Worm (Caenorhabditis elegans) whole organism, L4/young adult: ENCODE measurements around the gene C50E10.1.

ENCODE experiments used
- W03F9.2 ChIP-seq: fragments of 150-350 bp; optimal IDR thresholded peaks from 2 replicates; lab custom pipeline; 2014; ENCODE audit warnings: missing biosample characterization, missing genetic modification characterization
- dao-5 ChIP-seq: sonication (generic microtip); optimal IDR thresholded peaks from 2 replicates; lab custom pipeline; 2016; ENCODE audit warnings: missing genotype, missing genetic modification characterization, moderate library complexity, missing compliant biosample characterization
- him-1 ChIP-seq: sonication (generic microtip); optimal IDR thresholded peaks from 2 replicates; lab custom pipeline; 2016; ENCODE audit warnings: missing genotype, missing genetic modification reagents, missing genetic modification characterization, missing compliant biosample characterization

C50E10.1 gene

ce11 chrII:12302354-12302753, at the start of gene C50E10.1:
TSS of gene C50E10.1 (minus strand) at chrII:12302454.
- no peak for TF ChIP-seq dao-5
- TF ChIP-seq W03F9.2 (tag; lab: Kevin White, UChicago): no peak
- no peak for TF ChIP-seq him-1 (tag; lab: Kevin White, UChicago)

ce11 chrII:12350737-12351275, 48.6 kb upstream of the C50E10.1 start:
- TF ChIP-seq dao-5 (no peak), him-1 (tag; lab: Kevin White, UChicago) (no peak), W03F9.2 (tag; lab: Kevin White, UChicago) (no peak)

ce11 chrII:12349866-12350265, 47.6 kb upstream of the C50E10.1 start:
- TF ChIP-seq him-1 (tag; lab: Kevin White, UChicago) (no peak), dao-5 (no peak), W03F9.2 (tag; lab: Kevin White, UChicago) (no peak)

- TF ChIP-seq W03F9.2 (tag; lab: Kevin White, UChicago): no peak
- TF ChIP-seq dao-5: no peak
- TF ChIP-seq him-1 (tag; lab: Kevin White, UChicago): no peak
Measured at ce11 chrII:12348957-12349356, 46.7 kb upstream of the C50E10.1 start.

- TF ChIP-seq dao-5: no peak
- no peak for TF ChIP-seq W03F9.2 (tag; lab: Kevin White, UChicago)
- TF ChIP-seq him-1 (tag; lab: Kevin White, UChicago): no peak
Measured at ce11 chrII:12346289-12346989, 44.2 kb upstream of the C50E10.1 start.

ce11 chrII:12344787-12345186, 42.5 kb upstream of the C50E10.1 start, which contains the start of gene C44C11.6:
TSS of gene C44C11.6 (plus strand) at chrII:12344809.
- no peak for TF ChIP-seq dao-5
- no peak for TF ChIP-seq W03F9.2 (tag; lab: Kevin White, UChicago)
- TF ChIP-seq him-1 (tag; lab: Kevin White, UChicago): no peak

DNA sequence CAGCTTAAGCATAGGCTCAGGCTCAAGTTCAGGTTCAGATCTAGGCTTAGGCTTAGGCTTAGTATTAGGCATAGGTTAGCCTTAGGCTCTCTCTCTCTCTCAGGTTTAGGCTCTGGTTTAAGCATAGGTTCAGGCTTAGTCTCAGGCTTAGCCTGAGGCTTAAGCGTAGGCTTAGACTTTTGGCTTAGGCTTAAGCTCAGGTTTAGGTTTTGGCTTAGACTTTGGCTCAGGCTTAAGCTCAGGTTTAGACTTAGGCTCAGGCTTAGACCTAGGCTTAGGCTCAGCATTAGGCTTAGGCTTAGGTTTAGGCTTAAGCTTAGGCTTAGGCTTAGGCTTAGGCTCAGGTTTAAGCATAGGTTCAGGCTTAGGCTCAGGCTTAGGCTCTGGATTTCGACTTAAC, 41.5 kb upstream of the C50E10.1 start:
- TF ChIP-seq dao-5 (no peak), him-1 (tag; lab: Kevin White, UChicago) (no peak), W03F9.2 (tag; lab: Kevin White, UChicago) (no peak)

- TF ChIP-seq W03F9.2 (tag; lab: Kevin White, UChicago) (no peak), him-1 (tag; lab: Kevin White, UChicago) (no peak), dao-5 (no peak)
Measured at ce11 chrII:12342928-12343327, 40.7 kb upstream of the C50E10.1 start.

DNA sequence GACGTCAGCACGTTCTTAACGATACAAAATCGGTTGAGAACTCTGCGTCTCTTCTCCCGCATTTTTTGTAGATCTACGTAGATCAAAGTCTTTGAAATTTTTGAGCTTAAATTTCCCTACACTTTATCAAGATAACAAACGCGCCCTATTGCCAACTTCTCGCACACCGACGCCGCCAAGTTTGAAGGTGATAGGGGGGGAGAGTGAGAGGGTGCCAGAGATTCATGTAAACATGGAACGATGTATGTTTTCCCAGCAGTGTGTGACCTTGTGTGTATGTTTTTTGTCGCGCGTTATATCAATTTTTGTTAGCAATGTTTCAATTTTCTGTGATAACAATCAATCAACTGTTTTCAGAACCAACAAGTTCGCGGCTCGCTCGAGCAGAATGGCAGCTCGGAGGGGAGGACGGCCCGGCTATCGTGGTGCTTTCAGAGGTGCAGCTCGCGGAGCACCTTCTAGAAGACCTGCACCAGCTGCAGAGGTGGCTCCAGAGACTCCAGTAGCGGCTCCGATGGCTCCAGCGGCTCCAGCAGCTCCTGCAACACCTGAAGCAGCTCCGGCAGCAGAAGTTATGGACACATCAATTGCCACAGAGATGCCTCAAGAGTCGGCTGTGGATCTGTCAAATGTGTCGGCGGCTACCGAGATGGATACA, 39.4 kb upstream of the C50E10.1 start:
- no peak for TF ChIP-seq dao-5
- TF ChIP-seq W03F9.2 (tag; lab: Kevin White, UChicago): no peak
- TF ChIP-seq him-1 (tag; lab: Kevin White, UChicago): no peak

- TF ChIP-seq him-1 (tag; lab: Kevin White, UChicago) (no peak), dao-5 (no peak), W03F9.2 (tag; lab: Kevin White, UChicago) (no peak)
Measured at ce11 chrII:12339644-12340043, 37.4 kb upstream of the C50E10.1 start, which contains the start of gene sop-2. TSS of gene sop-2 (plus strand) at chrII:12339944.

- peak; percentile 44 for TF ChIP-seq W03F9.2 (tag; lab: Kevin White, UChicago)
- TF ChIP-seq dao-5: no peak
Measured at ce11 chrII:12339152-12339551, 36.9 kb upstream of the C50E10.1 start.

DNA sequence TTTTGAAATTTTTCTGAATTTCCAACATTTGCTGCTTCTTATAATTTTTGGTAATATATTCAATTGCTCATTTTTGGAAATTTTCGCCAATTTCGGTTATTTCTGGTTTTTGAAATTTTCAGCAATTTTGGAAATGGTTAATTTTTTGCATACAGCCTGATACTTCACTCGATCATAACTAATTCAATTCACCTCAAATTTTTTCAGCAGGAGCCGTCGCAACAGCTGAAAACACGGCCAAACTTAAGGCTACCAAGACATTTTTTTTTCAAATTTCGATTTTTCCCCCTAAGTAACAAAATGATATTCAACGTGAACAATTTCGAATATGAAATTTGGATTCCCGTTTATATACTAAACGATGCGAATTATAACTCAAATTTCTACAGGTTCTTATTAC, 33.2 kb upstream of the C50E10.1 start, which contains the start of gene sre-52:
Gene sre-52, plus strand, starts transcription at position 301 of the 400 bp plus-strand sequence.
- TF ChIP-seq dao-5: no peak
- no peak for TF ChIP-seq W03F9.2 (tag; lab: Kevin White, UChicago)
- no peak for TF ChIP-seq him-1 (tag; lab: Kevin White, UChicago)

- no peak for TF ChIP-seq W03F9.2 (tag; lab: Kevin White, UChicago)
- no peak for TF ChIP-seq dao-5
- TF ChIP-seq him-1 (tag; lab: Kevin White, UChicago): no peak
Measured at ce11 chrII:12332624-12333023, 30.4 kb upstream of the C50E10.1 start, which contains the start of gene sre-54. TSS of gene sre-54 (plus strand) at chrII:12332924.

ce11 chrII:12328994-12329393, 26.7 kb upstream of the C50E10.1 start, which contains the start of gene sre-55:
TSS of gene sre-55 (plus strand) at chrII:12329294.
- TF ChIP-seq W03F9.2 (tag; lab: Kevin White, UChicago) (no peak), dao-5 (no peak), him-1 (tag; lab: Kevin White, UChicago) (no peak)
